Worm (Caenorhabditis elegans) whole organism, early embryonic: ENCODE results near the gene F55A4.3.

Experiments used
- B0310.2 ChIP-seq: sonication (generic microtip); optimal IDR thresholded peaks from 2 replicates; lab custom pipeline; 2016; ENCODE audit warnings: mild to moderate bottlenecking, missing genetic modification characterization, missing compliant biosample characterization
- F13C5.2 ChIP-seq: sonication (generic microtip); optimal IDR thresholded peaks from 2 replicates; lab custom pipeline; 2017; ENCODE audit warnings: mild to moderate bottlenecking, missing genetic modification characterization, inconsistent platforms, missing compliant biosample characterization
- aly-1 ChIP-seq: sonication (generic microtip); optimal IDR thresholded peaks from 2 replicates; lab custom pipeline; 2016; ENCODE audit warnings: missing genetic modification characterization, missing compliant biosample characterization
- ama-1 ChIP-seq: fragments of 150-350 bp; optimal IDR thresholded peaks from 2 replicates; lab custom pipeline; 2014
- ceh-13 ChIP-seq: fragments of 200-800 bp; sonication (Bioruptor generic); optimal IDR thresholded peaks from 2 replicates; lab custom pipeline; 2018; ENCODE audit warnings: mild to moderate bottlenecking, missing genetic modification characterization, missing compliant biosample characterization
- ceh-36 ChIP-seq: sonication (generic microtip); optimal IDR thresholded peaks from 2 replicates; lab custom pipeline; 2016; ENCODE audit warnings: missing genetic modification characterization, inconsistent platforms, missing compliant biosample characterization
- ets-7 ChIP-seq: sonication (generic microtip); optimal IDR thresholded peaks from 2 replicates; lab custom pipeline; 2016; ENCODE audit warnings: missing genotype, missing genetic modification characterization, missing compliant biosample characterization
- flt-1 ChIP-seq: fragments of 200-800 bp; sonication (Bioruptor generic); IDR thresholded peaks from 2 replicates; pipeline ENCODE4 v1.3.6; 2022; ENCODE audit warnings: missing genetic modification characterization, missing compliant biosample characterization
- hmbx-1 ChIP-seq: sonication (generic microtip); optimal IDR thresholded peaks from 2 replicates; lab custom pipeline; 2016; ENCODE audit warnings: mild to moderate bottlenecking, missing genetic modification characterization, missing compliant biosample characterization
- hmg-4 ChIP-seq: fragments of 200-800 bp; sonication (Bioruptor generic); optimal IDR thresholded peaks from 2 replicates; lab custom pipeline; 2018; ENCODE audit warnings: mild to moderate bottlenecking, missing genetic modification characterization, missing compliant biosample characterization
- hnd-1 ChIP-seq: sonication (generic microtip); optimal IDR thresholded peaks from 2 replicates; lab custom pipeline; 2016; ENCODE audit warnings: missing genetic modification characterization, missing compliant biosample characterization
- pes-1 ChIP-seq: fragments of 200-800 bp; sonication (Bioruptor generic); IDR thresholded peaks from 2 replicates; pipeline ENCODE4 v1.3.6; 2022; ENCODE audit warnings: missing genetic modification reagents, missing genetic modification characterization, missing compliant biosample characterization
- scrt-1 ChIP-seq: fragments of 200-800 bp; sonication (Bioruptor generic); IDR thresholded peaks from 2 replicates; pipeline ENCODE4 v1.3.6; 2022; ENCODE audit warnings: missing genetic modification characterization, missing compliant biosample characterization
- sea-1 ChIP-seq: fragments of 200-800 bp; sonication (Bioruptor generic); conservative IDR thresholded peaks from 2 replicates; pipeline ENCODE4 v1.3.6; 2022; ENCODE audit warnings: missing genetic modification characterization, missing compliant biosample characterization
- tbx-11 ChIP-seq: fragments of 200-800 bp; sonication (Bioruptor generic); IDR thresholded peaks from 2 replicates; pipeline ENCODE4 v1.3.6; 2022; ENCODE audit warnings: missing genetic modification characterization, missing compliant biosample characterization
- tbx-37 ChIP-seq: fragments of 200-800 bp; sonication (Bioruptor generic); conservative IDR thresholded peaks from 2 replicates; pipeline ENCODE4 v1.3.6; 2022; ENCODE audit warnings: missing genetic modification reagents, missing genetic modification characterization, missing compliant biosample characterization
- tra-4 ChIP-seq: sonication (generic microtip); optimal IDR thresholded peaks from 2 replicates; lab custom pipeline; 2017; ENCODE audit warnings: missing genetic modification characterization, missing compliant biosample characterization

F55A4.3 gene

DNA sequence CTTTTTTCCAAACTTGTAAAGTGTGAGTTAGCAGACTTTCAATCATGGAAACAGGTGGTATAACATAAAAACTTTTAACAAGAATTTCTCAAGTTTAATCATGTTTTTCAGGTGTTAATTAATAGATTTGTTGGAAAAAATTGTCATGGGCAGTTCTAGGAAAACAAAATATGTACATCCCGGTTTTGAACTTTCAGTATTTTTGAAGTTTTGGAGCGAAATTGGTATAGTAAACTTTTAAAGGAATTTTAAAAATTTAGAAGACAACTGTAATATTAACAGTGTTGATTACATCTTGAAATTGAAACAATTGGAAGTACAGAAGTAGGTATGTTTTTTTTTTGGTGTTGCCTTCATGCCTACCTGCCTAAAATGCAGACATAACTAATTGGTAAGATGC, 30.2 kb downstream of the F55A4.3 start:
- TF ChIP-seq ama-1 (lab: Kevin White, UChicago) (no peak), hmg-4 (GFP tag; lab: Kevin White, UChicago) (no peak), tbx-11 (GFP tag; lab: Robert Waterston, UW) (no peak), tbx-37 (GFP tag; lab: Robert Waterston, UW) (no peak)

DNA sequence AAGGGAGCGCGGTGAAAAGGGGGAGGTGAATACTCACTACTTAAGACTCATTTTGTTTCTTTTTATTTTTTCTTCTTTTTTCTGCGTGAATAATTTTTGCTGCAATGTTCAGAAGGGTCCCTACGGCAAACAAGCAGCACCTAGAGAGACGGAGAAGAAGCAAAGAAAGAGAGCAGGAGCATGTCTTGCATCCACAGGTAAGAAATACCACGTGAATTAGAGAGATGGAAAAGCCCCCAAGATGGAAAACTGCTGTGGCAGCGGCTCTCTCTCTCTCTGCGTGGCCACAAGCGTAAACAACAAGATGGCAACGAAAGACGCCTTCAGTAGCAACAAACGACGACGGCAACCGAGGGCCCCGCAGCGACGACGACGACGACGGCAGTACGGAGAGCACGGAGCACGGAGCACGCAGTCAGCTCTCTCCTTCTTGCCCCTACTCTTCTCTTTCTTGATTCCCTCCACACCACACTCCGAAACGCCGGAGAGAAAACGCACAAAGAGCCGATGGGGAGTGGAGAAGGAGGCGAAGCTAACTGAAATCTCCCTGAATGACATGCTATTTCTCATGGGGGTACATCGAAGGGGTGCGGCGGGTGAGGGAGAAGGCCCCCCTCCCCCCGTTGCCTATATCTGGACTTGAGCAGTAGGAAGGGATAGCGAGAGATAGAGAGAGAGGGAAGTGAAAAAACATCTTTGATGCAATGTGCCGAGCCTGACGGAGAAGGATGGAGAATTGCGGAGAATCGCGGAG, 32.1 kb downstream of the F55A4.3 start:
- TF ChIP-seq tra-4 (tag; lab: Kevin White, UChicago): no peak
- peak; percentile 51 for TF ChIP-seq hmg-4 (GFP tag; lab: Kevin White, UChicago)
- TF ChIP-seq F13C5.2 (tag; lab: Kevin White, UChicago): peak; percentile 63
- TF ChIP-seq ets-7 (tag; lab: Kevin White, UChicago): no peak
- peak; percentile 74 for TF ChIP-seq aly-1 (tag; lab: Kevin White, UChicago)

DNA sequence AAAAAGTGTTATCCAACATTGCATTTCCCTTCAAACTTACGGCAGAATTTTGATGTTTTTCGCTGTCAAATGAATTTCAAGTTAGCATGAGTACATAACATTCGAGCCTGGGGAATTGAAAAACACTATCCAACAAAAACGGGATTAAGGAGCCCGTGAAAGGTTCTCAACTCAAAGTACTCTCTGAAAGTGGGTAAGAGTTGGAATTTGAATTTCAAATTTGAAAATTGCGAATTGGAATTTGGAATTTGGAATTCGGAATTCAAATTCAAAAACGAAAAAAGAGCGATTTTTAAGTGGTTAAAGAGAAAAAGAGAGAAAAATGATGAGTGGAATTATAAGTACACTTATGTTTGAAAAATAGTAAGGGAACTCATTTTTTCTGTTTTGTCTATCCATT, 33.6 kb downstream of the F55A4.3 start, which contains the start of the genes C09E10.3 and dgk-1:
C09E10.3 (minus strand) TSS at position 101 of the 400 bp plus-strand sequence.
dgk-1 (minus strand) TSS at position 183 of the 400 bp plus-strand sequence.
- TF ChIP-seq tbx-11 (GFP tag; lab: Robert Waterston, UW): no peak
- no peak for TF ChIP-seq B0310.2 (tag; lab: Kevin White, UChicago)
- TF ChIP-seq F13C5.2 (tag; lab: Kevin White, UChicago): no peak
- TF ChIP-seq tra-4 (tag; lab: Kevin White, UChicago): no peak
- no peak for TF ChIP-seq ceh-13 (GFP tag; lab: Kevin White, UChicago)
- no peak for TF ChIP-seq ama-1 (lab: Kevin White, UChicago)
- no peak for TF ChIP-seq ets-7 (tag; lab: Kevin White, UChicago)
- no peak for TF ChIP-seq hnd-1 (tag; lab: Kevin White, UChicago)
- no peak for TF ChIP-seq sea-1 (GFP tag; lab: Robert Waterston, UW)
- no peak for TF ChIP-seq hmg-4 (GFP tag; lab: Kevin White, UChicago)
- TF ChIP-seq scrt-1 (GFP tag; lab: Robert Waterston, UW): no peak
- TF ChIP-seq aly-1 (tag; lab: Kevin White, UChicago): no peak
- no peak for TF ChIP-seq hmbx-1

ce11 chrX:986463-986862, 38.4 kb downstream of the F55A4.3 start:
- TF ChIP-seq B0310.2 (tag; lab: Kevin White, UChicago) (no peak), hmg-4 (GFP tag; lab: Kevin White, UChicago) (peak; percentile 43), tbx-11 (GFP tag; lab: Robert Waterston, UW) (no peak), pes-1 (peak; percentile 34; the same call in 1 of the 2 replicates), tra-4 (tag; lab: Kevin White, UChicago) (no peak), ets-7 (tag; lab: Kevin White, UChicago) (no peak), ceh-36 (no peak), aly-1 (tag; lab: Kevin White, UChicago) (no peak), ama-1 (lab: Kevin White, UChicago) (no peak), tbx-37 (GFP tag; lab: Robert Waterston, UW) (0 out of 2 replicates have a peak, but pooled peaks have one; percentile 5), sea-1 (GFP tag; lab: Robert Waterston, UW) (no peak), F13C5.2 (tag; lab: Kevin White, UChicago) (no peak), flt-1 (no peak), hnd-1 (tag; lab: Kevin White, UChicago) (no peak), hmbx-1 (no peak), scrt-1 (GFP tag; lab: Robert Waterston, UW) (no peak), ceh-13 (GFP tag; lab: Kevin White, UChicago) (no peak)

DNA sequence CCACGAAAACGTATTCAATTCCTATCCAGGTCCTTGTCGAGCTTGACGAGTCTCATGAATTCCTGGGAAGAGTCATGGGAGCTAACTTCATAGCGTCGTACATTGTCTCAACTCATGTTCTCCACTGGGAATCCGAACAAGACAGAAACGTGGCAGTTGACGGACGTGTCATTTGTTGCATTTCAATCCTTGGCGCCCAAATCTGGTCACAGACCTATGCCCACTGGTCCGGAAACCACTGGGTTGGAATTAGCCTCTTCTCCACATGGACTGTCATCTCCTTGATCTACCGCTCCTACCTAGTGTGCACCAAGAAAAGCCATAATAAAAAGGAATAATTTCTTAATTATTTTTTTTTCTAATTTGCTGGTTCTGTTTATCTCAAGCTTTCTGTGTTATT, 42.3 kb downstream of the F55A4.3 start:
- TF ChIP-seq pes-1 (no peak), aly-1 (tag; lab: Kevin White, UChicago) (no peak)

DNA sequence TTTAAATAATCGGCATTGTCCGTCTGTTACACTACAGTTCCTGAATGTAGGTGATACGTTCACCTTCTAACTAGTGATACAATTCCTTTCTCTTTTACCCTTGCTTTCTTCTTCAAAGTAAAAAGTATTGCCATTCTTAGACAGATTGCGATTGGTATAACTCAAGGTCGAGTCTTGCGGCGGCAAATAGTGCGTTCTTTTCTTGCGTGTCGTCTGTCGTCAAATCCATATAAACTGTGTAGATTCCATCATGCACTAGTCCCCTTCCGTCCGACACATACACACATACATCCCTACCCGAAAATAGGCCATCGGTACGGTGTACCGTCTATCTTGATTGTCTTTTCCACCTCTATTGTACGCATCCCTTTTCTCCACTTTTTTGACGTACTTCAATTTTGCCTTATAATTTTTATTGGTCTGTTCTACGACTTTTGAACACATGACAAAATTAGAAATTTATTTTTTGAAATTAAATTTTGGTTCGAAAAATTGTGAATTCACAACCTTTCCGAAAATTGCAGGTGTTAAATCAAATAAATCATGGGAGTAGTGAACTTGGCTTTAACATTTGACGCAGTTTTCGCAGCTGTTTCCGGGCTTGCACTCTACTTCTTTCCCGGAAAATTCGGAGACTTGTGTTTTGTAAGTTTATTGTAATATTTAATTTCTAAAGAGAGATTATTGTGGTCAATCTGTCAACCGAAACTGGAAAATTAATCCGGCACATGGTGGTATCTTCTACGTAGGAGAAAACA, 44.5 kb downstream of the F55A4.3 start, which contains the start of gene C44C1.1:
C44C1.1 (plus strand) TSS at position 525 of the 758 bp plus-strand sequence.
- TF ChIP-seq ama-1 (lab: Kevin White, UChicago): no peak
- TF ChIP-seq aly-1 (tag; lab: Kevin White, UChicago): no peak
- TF ChIP-seq flt-1: no peak
- no peak for TF ChIP-seq hmbx-1
- no peak for TF ChIP-seq sea-1 (GFP tag; lab: Robert Waterston, UW)
- no peak for TF ChIP-seq tbx-37 (GFP tag; lab: Robert Waterston, UW)
- no peak for TF ChIP-seq ceh-36
- no peak for TF ChIP-seq tra-4 (tag; lab: Kevin White, UChicago)
- no peak for TF ChIP-seq tbx-11 (GFP tag; lab: Robert Waterston, UW)
- no peak for TF ChIP-seq hmg-4 (GFP tag; lab: Kevin White, UChicago)
- TF ChIP-seq scrt-1 (GFP tag; lab: Robert Waterston, UW): no peak
- no peak for TF ChIP-seq B0310.2 (tag; lab: Kevin White, UChicago)
- TF ChIP-seq hnd-1 (tag; lab: Kevin White, UChicago): no peak
- no peak for TF ChIP-seq F13C5.2 (tag; lab: Kevin White, UChicago)
- no peak for TF ChIP-seq ceh-13 (GFP tag; lab: Kevin White, UChicago)
- no peak for TF ChIP-seq ets-7 (tag; lab: Kevin White, UChicago)
- no peak for TF ChIP-seq pes-1
